Worm (Caenorhabditis elegans) whole organism, L2 larva: Measurements from ENCODE around the gene bus-2.

Source experiments
- C34F6.9 ChIP-seq: fragments of 150-350 bp; optimal IDR thresholded peaks from 2 replicates; lab custom pipeline; 2014; ENCODE audit warnings: missing biosample characterization, missing genetic modification characterization
- F13H6.1 ChIP-seq: sonication (generic microtip); optimal IDR thresholded peaks from 2 replicates; lab custom pipeline; 2016; ENCODE audit warnings: missing genetic modification characterization, missing compliant biosample characterization
- R02D3.7 ChIP-seq: fragments of 150-350 bp; optimal IDR thresholded peaks from 2 replicates; lab custom pipeline; 2014; ENCODE audit warnings: missing biosample characterization, missing genetic modification characterization
- Y55F3AM.14 ChIP-seq: fragments of 200-800 bp; sonication (Bioruptor generic); optimal IDR thresholded peaks from 2 replicates; lab custom pipeline; 2018; ENCODE audit warnings: mild to moderate bottlenecking, missing genetic modification characterization, missing compliant biosample characterization
- ZK546.5 ChIP-seq: sonication (generic microtip); optimal IDR thresholded peaks from 2 replicates; lab custom pipeline; 2017; ENCODE audit warnings: missing biosample characterization, missing genetic modification characterization
- alr-1 ChIP-seq: fragments of 150-350 bp; optimal IDR thresholded peaks from 2 replicates; lab custom pipeline; 2014; ENCODE audit warnings: missing biosample characterization, missing genetic modification characterization
- aly-2 ChIP-seq: fragments of 150-350 bp; optimal IDR thresholded peaks from 2 replicates; lab custom pipeline; 2014; ENCODE audit warnings: missing biosample characterization, missing genetic modification characterization
- ama-1 ChIP-seq: fragments of 150-350 bp; optimal IDR thresholded peaks from 2 replicates; lab custom pipeline; 2018; ENCODE audit warnings: inconsistent platforms
- blmp-1 ChIP-seq: sonication (generic microtip); optimal IDR thresholded peaks from 2 replicates; lab custom pipeline; 2017; ENCODE audit warnings: missing genetic modification characterization, mild to moderate bottlenecking, missing compliant biosample characterization, antibody characterized with exemption, moderate library complexity; ENCODE audit not compliant: insufficient read depth
- ceh-16 ChIP-seq: fragments of 150-350 bp; optimal IDR thresholded peaks from 2 replicates; lab custom pipeline; 2014; ENCODE audit warnings: missing biosample characterization, missing genetic modification characterization
- dmd-4 ChIP-seq: sonication (generic microtip); optimal IDR thresholded peaks from 2 replicates; lab custom pipeline; 2017; ENCODE audit warnings: missing biosample characterization, missing genetic modification characterization
- egl-27 ChIP-seq: sonication (generic microtip); optimal IDR thresholded peaks from 3 replicates; lab custom pipeline; 2017; ENCODE audit warnings: missing biosample characterization, missing genetic modification reagents, missing genetic modification characterization
- elt-3 ChIP-seq: sonication (generic microtip); optimal IDR thresholded peaks from 2 replicates; lab custom pipeline; 2017; ENCODE audit warnings: missing biosample characterization, missing genetic modification characterization
- fos-1 ChIP-seq: fragments of 150-350 bp; optimal IDR thresholded peaks from 2 replicates; lab custom pipeline; 2014; ENCODE audit warnings: missing biosample characterization, missing genetic modification characterization
- gmeb-1 ChIP-seq: fragments of 150-350 bp; optimal IDR thresholded peaks from 2 replicates; lab custom pipeline; 2014; ENCODE audit warnings: missing biosample characterization, missing genetic modification characterization
- lin-11 ChIP-seq: fragments of 150-350 bp; sonication (generic microtip); optimal IDR thresholded peaks from 2 replicates; lab custom pipeline; 2014; ENCODE audit warnings: missing biosample characterization, missing genetic modification characterization, inconsistent platforms, mixed read lengths
- lin-13 ChIP-seq: fragments of 150-350 bp; optimal IDR thresholded peaks from 2 replicates; lab custom pipeline; 2014; ENCODE audit warnings: missing biosample characterization, missing genetic modification reagents, missing genetic modification characterization
- lin-39 ChIP-seq: fragments of 150-350 bp; optimal IDR thresholded peaks from 2 replicates; lab custom pipeline; 2014; ENCODE audit warnings: missing biosample characterization, missing genetic modification reagents, missing genetic modification characterization
- lsy-2 ChIP-seq, 2 experiments: fragments of 150-350 bp in 1 of 2; sonication (generic microtip) in 1 of 2; optimal IDR thresholded peaks; 2 replicates each; lab custom pipeline; 2014 to 2017; ENCODE audit warnings: missing biosample characterization in 2 of 2, missing genetic modification characterization in 2 of 2
- mbf-1 ChIP-seq: sonication (generic microtip); optimal IDR thresholded peaks from 2 replicates; lab custom pipeline; 2017; ENCODE audit warnings: missing biosample characterization, missing genetic modification characterization
- mdl-1 ChIP-seq, 2 experiments: fragments of 150-350 bp in 1 of 2; sonication (generic microtip) in 1 of 2; optimal IDR thresholded peaks; 2 replicates each; lab custom pipeline; 2017; ENCODE audit warnings: missing biosample characterization in 2 of 2, missing genetic modification characterization in 2 of 2
- nhr-10 ChIP-seq: sonication (generic microtip); optimal IDR thresholded peaks from 2 replicates; lab custom pipeline; 2017; ENCODE audit warnings: missing biosample characterization, missing genetic modification characterization
- nhr-11 ChIP-seq: fragments of 150-350 bp; optimal IDR thresholded peaks from 2 replicates; lab custom pipeline; 2014; ENCODE audit warnings: missing biosample characterization, missing genetic modification characterization
- nhr-129 ChIP-seq: fragments of 150-350 bp; optimal IDR thresholded peaks from 2 replicates; lab custom pipeline; 2014; ENCODE audit warnings: missing biosample characterization, missing genetic modification characterization
- nhr-21 ChIP-seq: fragments of 150-350 bp; optimal IDR thresholded peaks from 2 replicates; lab custom pipeline; 2014; ENCODE audit warnings: missing biosample characterization, missing genetic modification characterization
- nhr-23 ChIP-seq: fragments of 150-350 bp; optimal IDR thresholded peaks from 2 replicates; lab custom pipeline; 2014; ENCODE audit warnings: missing biosample characterization, missing genetic modification reagents, missing genetic modification characterization
- nhr-237 ChIP-seq: fragments of 150-350 bp; optimal IDR thresholded peaks from 2 replicates; lab custom pipeline; 2014; ENCODE audit warnings: missing biosample characterization, missing genetic modification characterization
- nhr-25 ChIP-seq: fragments of 150-350 bp; sonication (generic microtip); optimal IDR thresholded peaks from 3 replicates; lab custom pipeline; 2014; ENCODE audit warnings: missing biosample characterization, missing genetic modification characterization
- nhr-6 ChIP-seq: fragments of 150-350 bp; optimal IDR thresholded peaks from 2 replicates; lab custom pipeline; 2014; ENCODE audit warnings: missing biosample characterization, missing genetic modification characterization
- nhr-77 ChIP-seq: fragments of 150-350 bp; optimal IDR thresholded peaks from 2 replicates; lab custom pipeline; 2014; ENCODE audit warnings: missing biosample characterization, missing genetic modification characterization
- peb-1 ChIP-seq: fragments of 150-350 bp; optimal IDR thresholded peaks from 2 replicates; lab custom pipeline; 2014; ENCODE audit warnings: missing biosample characterization, missing genetic modification characterization
- sem-4 ChIP-seq: fragments of 150-350 bp; optimal IDR thresholded peaks from 2 replicates; lab custom pipeline; 2014; ENCODE audit warnings: missing biosample characterization, missing genetic modification reagents, missing genetic modification characterization
- skn-1 ChIP-seq: sonication (generic microtip); optimal IDR thresholded peaks from 2 replicates; lab custom pipeline; 2017; ENCODE audit warnings: missing biosample characterization, missing genetic modification characterization
- sma-3 ChIP-seq: sonication (generic microtip); optimal IDR thresholded peaks from 2 replicates; lab custom pipeline; 2016; ENCODE audit warnings: missing genetic modification reagents, missing genetic modification characterization, missing compliant biosample characterization
- sma-9 ChIP-seq, 2 experiments: fragments of 150-350 bp in 1 of 2; sonication (generic microtip) in 1 of 2; optimal IDR thresholded peaks; 2 replicates each; lab custom pipeline; 2014 to 2016; ENCODE audit warnings: missing genetic modification characterization in 2 of 2, mild to moderate bottlenecking in 1 of 2, missing biosample characterization in 1 of 2, missing compliant biosample characterization in 1 of 2, missing genetic modification reagents in 1 of 2, moderate library complexity in 1 of 2
- snpc-4 ChIP-seq: fragments of 150-350 bp; optimal IDR thresholded peaks from 2 replicates; lab custom pipeline; 2014; ENCODE audit warnings: missing biosample characterization, missing genetic modification characterization
- unc-39 ChIP-seq: fragments of 150-350 bp; optimal IDR thresholded peaks from 2 replicates; lab custom pipeline; 2014; ENCODE audit warnings: missing biosample characterization, missing genetic modification characterization
- unc-55 ChIP-seq: fragments of 150-350 bp; sonication (generic microtip); optimal IDR thresholded peaks from 3 replicates; lab custom pipeline; 2014; ENCODE audit warnings: missing biosample characterization, missing genetic modification reagents, missing genetic modification characterization
- unc-62 ChIP-seq: fragments of 150-350 bp; optimal IDR thresholded peaks from 2 replicates; lab custom pipeline; 2014; ENCODE audit warnings: missing biosample characterization, missing genetic modification reagents, missing genetic modification characterization
- ztf-1 ChIP-seq: fragments of 200-800 bp; sonication (Bioruptor generic); conservative IDR thresholded peaks from 2 replicates; pipeline ENCODE4 v1.3.6; 2022; ENCODE audit warnings: missing genetic modification characterization, missing compliant biosample characterization
- ztf-11 ChIP-seq: sonication (generic microtip); optimal IDR thresholded peaks from 2 replicates; lab custom pipeline; 2017; ENCODE audit warnings: missing biosample characterization, missing genetic modification characterization
- ztf-4 ChIP-seq: fragments of 150-350 bp; optimal IDR thresholded peaks from 2 replicates; lab custom pipeline; 2014; ENCODE audit warnings: missing biosample characterization, missing genetic modification characterization

Gene bus-2

ce11 chrIV:1707960-1708359 lies 8.3 kb downstream of the bus-2 start:
- TF ChIP-seq lin-13 (GFP tag; lab: Kevin White, UChicago) (no peak), unc-39 (tag; lab: Kevin White, UChicago) (no peak), peb-1 (tag; lab: Kevin White, UChicago) (no peak)

- TF ChIP-seq unc-39 (tag; lab: Kevin White, UChicago) (no peak), Y55F3AM.14 (GFP tag; lab: Kevin White, UChicago) (no peak), nhr-77 (tag; lab: Kevin White, UChicago) (no peak), ceh-16 (tag; lab: Kevin White, UChicago) (no peak), fos-1 (tag; lab: Kevin White, UChicago) (no peak), dmd-4 (tag; lab: Kevin White, UChicago) (no peak), C34F6.9 (tag; lab: Kevin White, UChicago) (no peak), sem-4 (tag; lab: Kevin White, UChicago) (no peak), nhr-11 (tag; lab: Kevin White, UChicago) (no peak), sma-3 (GFP tag; lab: Kevin White, UChicago) (no peak), unc-55 (no peak), mdl-1 (tag; optimal IDR thresholded peaks at IDR 0.05; lab: Kevin White, UChicago) (no peak), nhr-6 (tag; lab: Kevin White, UChicago) (no peak), blmp-1 (tag; lab: Kevin White, UChicago) (no peak), sma-9 (GFP tag; optimal IDR thresholded peaks at IDR 0.05; lab: Kevin White, UChicago) (no peak), sma-9 (tag; optimal IDR thresholded peaks at IDR 0.05; lab: Kevin White, UChicago) (no peak), R02D3.7 (tag; lab: Kevin White, UChicago) (no peak)
Observed at ce11 chrIV:1708426-1708826, 8.7 kb downstream of the bus-2 start.

- TF ChIP-seq nhr-23 (tag; lab: Kevin White, UChicago) (no peak), skn-1 (no peak), mbf-1 (no peak), F13H6.1 (tag; lab: Kevin White, UChicago) (no peak), nhr-11 (tag; lab: Kevin White, UChicago) (no peak), fos-1 (tag; lab: Kevin White, UChicago) (no peak), lsy-2 (tag; optimal IDR thresholded peaks at IDR 0.05; lab: Kevin White, UChicago) (no peak), nhr-77 (tag; lab: Kevin White, UChicago) (no peak), snpc-4 (tag; lab: Kevin White, UChicago) (no peak), dmd-4 (tag; lab: Kevin White, UChicago) (no peak), ztf-4 (tag; lab: Kevin White, UChicago) (no peak), lin-11 (no peak), aly-2 (tag; lab: Kevin White, UChicago) (no peak), gmeb-1 (tag; lab: Kevin White, UChicago) (no peak)
- TF ChIP-seq, all 48 proteins: peak for 0
Observed at ce11 chrIV:1709002-1709401, 9.3 kb downstream of the bus-2 start.

ce11 chrIV:1709695-1710315 lies 10.1 kb downstream of the bus-2 start, which contains the start of the genes pbs-1 and K08D12.3:
pbs-1 (minus strand) TSS chrIV:1709745.
K08D12.3 (plus strand) TSS chrIV:1710265.
- TF ChIP-seq gmeb-1 (tag; lab: Kevin White, UChicago) (peak; percentile 95), ceh-16 (tag; lab: Kevin White, UChicago) (peak; percentile 55), nhr-10 (tag; lab: Kevin White, UChicago) (no peak), blmp-1 (tag; lab: Kevin White, UChicago) (peak; percentile 12), ztf-11 (no peak), ztf-1 (no peak), C34F6.9 (tag; lab: Kevin White, UChicago) (peak; percentile 88), R02D3.7 (tag; lab: Kevin White, UChicago) (no peak), nhr-6 (tag; lab: Kevin White, UChicago) (peak; percentile 45), unc-62 (GFP tag; lab: Kevin White, UChicago) (no peak), unc-39 (tag; lab: Kevin White, UChicago) (no peak), lin-13 (GFP tag; lab: Kevin White, UChicago) (peak; percentile 90), elt-3 (tag; lab: Kevin White, UChicago) (no peak), alr-1 (tag; lab: Kevin White, UChicago) (no peak), nhr-21 (peak; percentile 81), snpc-4 (tag; lab: Kevin White, UChicago) (peak; percentile 31), skn-1 (peak; percentile 79), lin-39 (tag; lab: Kevin White, UChicago) (no peak), nhr-237 (tag; lab: Kevin White, UChicago) (no peak), nhr-23 (tag; lab: Kevin White, UChicago) (no peak), nhr-129 (tag; lab: Kevin White, UChicago) (peak; percentile 70), aly-2 (tag; lab: Kevin White, UChicago) (no peak), unc-55 (peak; percentile 93), ztf-4 (tag; lab: Kevin White, UChicago) (peak; percentile 51), F13H6.1 (tag; lab: Kevin White, UChicago) (peak; percentile 82), fos-1 (tag; lab: Kevin White, UChicago) (peak; percentile 27), ama-1 (lab: Kevin White, UChicago) (peak; percentile 72), egl-27 (tag; lab: Kevin White, UChicago) (no peak), lsy-2 (tag; optimal IDR thresholded peaks at IDR 0.05; lab: Kevin White, UChicago) (peak; percentile 71 to 92), mbf-1 (no peak), dmd-4 (tag; lab: Kevin White, UChicago) (no peak), nhr-25 (tag; lab: Kevin White, UChicago) (peak; percentile 84), ZK546.5 (tag; lab: Kevin White, UChicago) (peak; percentile 96), sem-4 (tag; lab: Kevin White, UChicago) (peak; percentile 69), peb-1 (tag; lab: Kevin White, UChicago) (no peak)
